Fruit fly (Drosophila melanogaster) ovary, adult (tissue): ENCODE data around the gene cav.

Source experiments
- CG17801 ChIP-seq: fragments of 200-800 bp; optimal IDR thresholded peaks from 2 replicates; lab custom pipeline; 2019; ENCODE audit warnings: missing biosample characterization, mild to moderate bottlenecking, missing genetic modification characterization, moderate library complexity; ENCODE audit not compliant: partially characterized antibody

Gene cav

DNA sequence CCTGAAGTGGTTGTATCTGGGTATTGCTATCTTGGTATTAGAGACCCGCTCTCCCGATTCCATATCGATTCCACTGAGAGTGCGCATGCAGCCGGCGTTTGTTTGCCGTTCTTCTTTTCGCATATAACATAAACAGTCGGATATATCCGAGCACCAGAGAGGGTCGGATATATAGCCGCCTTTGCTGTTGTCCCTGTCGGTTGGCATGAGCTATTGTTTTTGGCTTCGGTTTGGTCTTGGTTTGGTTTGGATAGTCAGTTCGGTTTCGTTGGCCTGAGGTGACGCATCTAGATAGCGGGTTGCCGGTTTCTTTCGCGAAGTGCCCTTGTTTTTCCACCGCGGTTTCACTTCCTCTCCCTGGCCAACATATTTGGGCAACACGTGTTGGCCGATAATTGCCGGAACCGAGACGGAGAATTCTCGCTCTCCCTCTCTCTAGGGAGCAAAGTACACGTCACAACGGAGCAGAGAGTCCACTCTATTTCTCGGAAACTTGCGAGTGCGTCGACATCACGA is 51.9 kb downstream of the cav start, which contains the start of gene Orct2:
TSS of gene Orct2 (plus strand) at position 255 of the 516 bp plus-strand sequence.
- peak; percentile 37 for TF ChIP-seq CG17801 (GFP tag; lab: Kevin White, UChicago)
